Fruit fly (Drosophila melanogaster) whole organism, embryonic: ENCODE data around the gene CG14511.

Experiments used
- Atf6 ChIP-seq: fragments of 200-800 bp; sonication (Bioruptor generic); IDR thresholded peaks from 2 replicates; pipeline ENCODE4 v1.3.6; 2022; ENCODE audit warnings: missing biosample characterization, missing genetic modification characterization
- B-H2 ChIP-seq: fragments of 200-800 bp; sonication (Bioruptor generic); optimal IDR thresholded peaks from 2 replicates; lab custom pipeline; 2018; ENCODE audit warnings: missing biosample characterization, mild to moderate bottlenecking, missing genetic modification characterization
- CG11560 ChIP-seq: fragments of 200-800 bp; sonication (Bioruptor generic); IDR thresholded peaks from 3 replicates; pipeline ENCODE4 v1.3.6; 2022; ENCODE audit warnings: missing biosample characterization, missing genetic modification characterization
- CG12155 ChIP-seq: fragments of 200-800 bp; sonication (Bioruptor generic); optimal IDR thresholded peaks from 3 replicates; lab custom pipeline; 2016; ENCODE audit warnings: missing biosample characterization, missing genetic modification characterization
- CG1233 ChIP-seq: fragments of 200-800 bp; sonication (Bioruptor generic); optimal IDR thresholded peaks from 4 replicates; lab custom pipeline; 2018; ENCODE audit warnings: missing biosample characterization, mild to moderate bottlenecking, missing genetic modification characterization
- CG17328 ChIP-seq: fragments of 200-800 bp; sonication (Bioruptor generic); IDR thresholded peaks from 2 replicates; pipeline ENCODE4 v1.3.6; 2022; ENCODE audit warnings: missing biosample characterization, missing genetic modification characterization
- CG17361 ChIP-seq: fragments of 200-800 bp; sonication (Bioruptor generic); IDR thresholded peaks from 3 replicates; pipeline ENCODE4 v1.3.6; 2022; ENCODE audit warnings: missing biosample characterization, missing genetic modification characterization
- CG17802 ChIP-seq: fragments of 200-800 bp; sonication (Bioruptor generic); optimal IDR thresholded peaks from 2 replicates; lab custom pipeline; 2018; ENCODE audit warnings: missing biosample characterization, mild to moderate bottlenecking, missing genetic modification characterization, moderate library complexity
- CG18262 ChIP-seq: fragments of 200-800 bp; optimal IDR thresholded peaks from 3 replicates; lab custom pipeline; 2019; ENCODE audit warnings: missing biosample characterization, mild to moderate bottlenecking, missing genetic modification characterization, moderate library complexity
- CG2202 ChIP-seq: fragments of 200-800 bp; sonication (Bioruptor generic); optimal IDR thresholded peaks from 2 replicates; lab custom pipeline; 2018; ENCODE audit warnings: missing biosample characterization, mild to moderate bottlenecking, missing genetic modification characterization
- CG31441 ChIP-seq: fragments of 200-800 bp; sonication (Bioruptor generic); IDR thresholded peaks from 2 replicates; pipeline ENCODE4 v1.3.6; 2022; ENCODE audit warnings: missing biosample characterization, missing genetic modification characterization
- CG33213 ChIP-seq: fragments of 200-800 bp; sonication (Bioruptor generic); optimal IDR thresholded peaks from 3 replicates; lab custom pipeline; 2016; ENCODE audit warnings: missing biosample characterization, missing genetic modification characterization
- CG34422 ChIP-seq: fragments of 200-800 bp; sonication (Bioruptor generic); IDR thresholded peaks from 3 replicates; pipeline ENCODE4 v1.3.6; 2022; ENCODE audit warnings: missing biosample characterization, missing genetic modification characterization
- CG3838 ChIP-seq: fragments of 200-800 bp; sonication (Bioruptor generic); optimal IDR thresholded peaks from 3 replicates; lab custom pipeline; 2016; ENCODE audit warnings: missing biosample characterization, missing genetic modification characterization
- CG4730 ChIP-seq: fragments of 200-800 bp; sonication (Bioruptor generic); IDR thresholded peaks from 2 replicates; pipeline ENCODE4 v1.3.6; 2022; ENCODE audit warnings: missing biosample characterization, missing genetic modification characterization
- CG5180 ChIP-seq: fragments of 200-800 bp; sonication (Bioruptor generic); optimal IDR thresholded peaks from 3 replicates; lab custom pipeline; 2017; ENCODE audit warnings: missing biosample characterization, missing genetic modification characterization, mild to moderate bottlenecking, moderate library complexity, missing genetic modification reagents
- CG5953 ChIP-seq: fragments of 200-800 bp; sonication (Bioruptor generic); IDR thresholded peaks from 2 replicates; pipeline ENCODE4 v1.3.6; 2022; ENCODE audit warnings: missing biosample characterization, missing genetic modification characterization
- CG8944 ChIP-seq: fragments of 200-800 bp; sonication (Bioruptor generic); optimal IDR thresholded peaks from 3 replicates; lab custom pipeline; 2016; ENCODE audit warnings: missing biosample characterization, missing genetic modification characterization
- CG9876 ChIP-seq: fragments of 200-800 bp; sonication (Bioruptor generic); optimal IDR thresholded peaks from 2 replicates; lab custom pipeline; 2016; ENCODE audit warnings: missing biosample characterization, missing genetic modification characterization
- CHES-1-like ChIP-seq: fragments of 200-800 bp; sonication (Bioruptor generic); optimal IDR thresholded peaks from 2 replicates; lab custom pipeline; 2016; ENCODE audit warnings: missing biosample characterization, missing genetic modification characterization
- Chrac-16 ChIP-seq: fragments of 200-800 bp; sonication (Bioruptor generic); optimal IDR thresholded peaks from 3 replicates; lab custom pipeline; 2016; ENCODE audit warnings: missing biosample characterization, missing genetic modification characterization
- Dek ChIP-seq: fragments of 200-800 bp; sonication (Bioruptor generic); optimal IDR thresholded peaks from 3 replicates; lab custom pipeline; 2019; ENCODE audit warnings: missing biosample characterization, mild to moderate bottlenecking, missing genetic modification characterization, moderate library complexity
- E2f2 ChIP-seq: fragments of 200-800 bp; sonication (Bioruptor generic); IDR thresholded peaks from 2 replicates; pipeline ENCODE4 v1.3.6; 2022; ENCODE audit warnings: missing biosample characterization, missing genetic modification characterization
- Eip74EF ChIP-seq, 2 experiments: fragments of 200-800 bp in 1 of 2; fragments of >200 bp in 1 of 2; sonication (Bioruptor generic) in 1 of 2; optimal IDR thresholded peaks; 2 replicates each; lab custom pipeline; 2017 to 2019; ENCODE audit warnings: missing biosample characterization in 2 of 2, missing genetic modification characterization in 2 of 2, mild to moderate bottlenecking in 1 of 2, moderate library complexity in 1 of 2
- HLH3B ChIP-seq: fragments of 200-800 bp; sonication (Bioruptor generic); IDR thresholded peaks from 2 replicates; pipeline ENCODE4 v1.3.6; 2022; ENCODE audit warnings: missing biosample characterization, missing genetic modification characterization
- HmgD ChIP-seq: fragments of 200-800 bp; sonication (Bioruptor generic); optimal IDR thresholded peaks from 3 replicates; lab custom pipeline; 2016; ENCODE audit warnings: missing biosample characterization, missing genetic modification characterization
- Med ChIP-seq: fragments of 200-800 bp; sonication (Bioruptor generic); peaks from one replicate; lab custom pipeline; 2016; ENCODE audit warnings: missing biosample characterization, missing genetic modification characterization, mild to moderate bottlenecking, inconsistent platforms, moderate library complexity
- Myb ChIP-seq: fragments of 200-800 bp; sonication (Bioruptor generic); optimal IDR thresholded peaks from 2 replicates; lab custom pipeline; 2016; ENCODE audit warnings: missing biosample characterization, missing genetic modification characterization
- Nf-YB ChIP-seq: fragments of 200-800 bp; sonication (Bioruptor generic); optimal IDR thresholded peaks from 3 replicates; lab custom pipeline; 2019; ENCODE audit warnings: missing biosample characterization, mild to moderate bottlenecking, missing genetic modification characterization, moderate library complexity
- Opbp ChIP-seq: fragments of 200-800 bp; sonication (Bioruptor generic); IDR thresholded peaks from 3 replicates; pipeline ENCODE4 v1.3.6; 2022; ENCODE audit warnings: missing biosample characterization, missing genetic modification characterization; ENCODE audit not compliant: partially characterized antibody
- Pdp1 ChIP-seq, 2 experiments: fragments of 200-800 bp; sonication (Bioruptor generic); optimal IDR thresholded peaks; 3 replicates each; lab custom pipeline; 2016; ENCODE audit warnings: missing biosample characterization in 2 of 2, missing genetic modification characterization in 2 of 2, mild to moderate bottlenecking in 1 of 2, moderate library complexity in 1 of 2
- Scr ChIP-seq: fragments of 200-800 bp; sonication (Bioruptor generic); IDR thresholded peaks from 2 replicates; pipeline ENCODE4 v1.3.6; 2022; ENCODE audit warnings: missing biosample characterization, missing genetic modification characterization; ENCODE audit not compliant: partially characterized antibody
- YL-1 ChIP-seq: fragments of 200-800 bp; sonication (Bioruptor generic); optimal IDR thresholded peaks from 3 replicates; lab custom pipeline; 2017; ENCODE audit warnings: missing biosample characterization, mild to moderate bottlenecking, missing genetic modification characterization
- amos ChIP-seq: fragments of 200-800 bp; sonication (Bioruptor generic); IDR thresholded peaks from 2 replicates; pipeline ENCODE4 v1.3.6; 2022; ENCODE audit warnings: missing biosample characterization, missing genetic modification characterization; ENCODE audit not compliant: partially characterized antibody
- chinmo ChIP-seq: fragments of 200-800 bp; sonication (Bioruptor generic); IDR thresholded peaks from 4 replicates; pipeline ENCODE4 v1.3.6; 2022; ENCODE audit warnings: missing biosample characterization, missing genetic modification characterization; ENCODE audit not compliant: partially characterized antibody
- dan ChIP-seq: fragments of 200-800 bp; sonication (Bioruptor generic); IDR thresholded peaks from 2 replicates; pipeline ENCODE4 v1.3.6; 2022; ENCODE audit warnings: missing biosample characterization, missing genetic modification characterization
- en ChIP-seq: fragments of 200-800 bp; sonication (Bioruptor generic); optimal IDR thresholded peaks from 2 replicates; lab custom pipeline; 2016; ENCODE audit warnings: missing biosample characterization, missing genetic modification characterization
- eve ChIP-seq, 2 experiments: fragments of >200 bp; optimal IDR thresholded peaks; 2 replicates each; lab custom pipeline; 2017; ENCODE audit warnings: missing biosample characterization in 2 of 2, missing genetic modification characterization in 2 of 2
- gcm ChIP-seq: fragments of 200-800 bp; sonication (Bioruptor generic); optimal IDR thresholded peaks from 2 replicates; lab custom pipeline; 2019; ENCODE audit warnings: missing biosample characterization, mild to moderate bottlenecking, missing genetic modification characterization, moderate library complexity
- gcm2 ChIP-seq: fragments of 200-800 bp; sonication (Bioruptor generic); optimal IDR thresholded peaks from 2 replicates; lab custom pipeline; 2016; ENCODE audit warnings: missing biosample characterization, missing genetic modification characterization
- grau ChIP-seq: fragments of 200-800 bp; optimal IDR thresholded peaks from 3 replicates; lab custom pipeline; 2019; ENCODE audit warnings: missing biosample characterization, mild to moderate bottlenecking, missing genetic modification characterization, moderate library complexity
- p53 ChIP-seq: fragments of 200-800 bp; sonication (Bioruptor generic); optimal IDR thresholded peaks from 2 replicates; lab custom pipeline; 2016; ENCODE audit warnings: missing biosample characterization, missing genetic modification characterization
- prd ChIP-seq, 3 experiments: fragments of >200 bp in 2 of 3; fragments of 200-800 bp in 1 of 3; sonication (Bioruptor generic) in 1 of 3; optimal IDR thresholded peaks in 2 of 3; IDR thresholded peaks in 1 of 3; 2 replicates in 2 of 3; 3 replicates in 1 of 3; pipeline versions ENCODE4 v1.3.6 to Lab custom; 2017 to 2022; ENCODE audit warnings: missing biosample characterization in 1 of 3, missing genetic modification characterization in 1 of 3
- repo ChIP-seq: fragments of 200-800 bp; sonication (Bioruptor generic); optimal IDR thresholded peaks from 2 replicates; lab custom pipeline; 2016; ENCODE audit warnings: missing biosample characterization, missing genetic modification characterization
- sob ChIP-seq: fragments of 200-800 bp; sonication (Bioruptor generic); IDR thresholded peaks from 2 replicates; pipeline ENCODE4 v1.3.6; 2022; ENCODE audit warnings: missing biosample characterization, missing genetic modification characterization
- stwl ChIP-seq: fragments of 200-800 bp; sonication (Bioruptor generic); optimal IDR thresholded peaks from 3 replicates; lab custom pipeline; 2018; ENCODE audit warnings: missing biosample characterization, mild to moderate bottlenecking, missing genetic modification characterization, moderate library complexity
- trem ChIP-seq: fragments of 200-800 bp; optimal IDR thresholded peaks from 3 replicates; lab custom pipeline; 2019; ENCODE audit warnings: missing biosample characterization, mild to moderate bottlenecking, missing genetic modification characterization, moderate library complexity
- ttk ChIP-seq: fragments of 200-800 bp; sonication (Bioruptor generic); IDR thresholded peaks from 2 replicates; pipeline ENCODE4 v2.1.2; 2022; ENCODE audit warnings: missing biosample characterization, missing genetic modification characterization
- vvl ChIP-seq: fragments of 200-800 bp; sonication (Bioruptor generic); IDR thresholded peaks from 2 replicates; pipeline ENCODE4 v1.3.6; 2022; ENCODE audit warnings: missing biosample characterization, missing genetic modification characterization
- zfh2 ChIP-seq: fragments of 200-800 bp; sonication (Bioruptor generic); optimal IDR thresholded peaks from 2 replicates; lab custom pipeline; 2016; ENCODE audit warnings: missing biosample characterization, missing genetic modification characterization

The CG14511 gene

DNA sequence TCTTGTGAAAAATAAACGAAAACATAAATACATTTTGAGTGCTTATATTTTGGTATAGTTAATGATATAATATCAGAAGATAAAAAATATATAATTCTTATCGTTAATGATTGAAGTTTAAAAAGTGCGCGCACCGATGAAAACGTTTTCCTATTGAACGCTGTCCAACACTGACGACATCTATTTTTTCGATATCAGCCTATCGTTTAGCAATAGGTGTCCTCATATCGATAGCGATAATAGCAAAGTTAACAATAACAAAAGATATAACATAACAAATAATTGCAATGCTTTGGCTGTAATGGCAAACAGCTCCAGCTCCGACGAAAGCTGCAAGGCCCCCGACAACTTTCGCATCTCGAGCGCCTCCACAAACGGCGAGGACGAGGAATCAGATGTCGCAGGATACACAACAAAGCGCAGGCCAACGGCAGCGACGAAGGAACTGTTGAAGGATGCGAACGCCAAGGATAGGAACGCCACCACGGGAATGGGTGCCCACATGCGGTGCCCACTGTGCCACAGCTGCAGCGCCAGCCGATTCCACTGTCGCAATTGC, 30.4 kb downstream of the CG14511 start, which contains the start of gene Atg14 (continued):
- peak; percentile 86 for TF ChIP-seq B-H2 (GFP tag; lab: Kevin White, UChicago)
- TF ChIP-seq trem (tag; lab: Kevin White, UChicago) = peak; percentile 83
- TF ChIP-seq E2f2 = peak; percentile 98
- no peak for TF ChIP-seq Eip74EF (GFP tag; optimal IDR thresholded peaks at IDR 0.05; lab: Kevin White, UChicago)
- TF ChIP-seq ttk (GFP tag; lab: Robert Waterston, UW) = no peak
- TF ChIP-seq gcm (GFP tag; lab: Kevin White, UChicago) = peak; percentile 4
- peak; percentile 81 for TF ChIP-seq YL-1 (GFP tag; lab: Kevin White, UChicago)
- no peak for TF ChIP-seq CG17328 (GFP tag; lab: Robert Waterston, UW)
- TF ChIP-seq chinmo = peak; percentile 90
- peak; percentile 19 for TF ChIP-seq repo (GFP tag; lab: Kevin White, UChicago)
- peak; percentile 35 for TF ChIP-seq grau (tag; lab: Kevin White, UChicago)
- TF ChIP-seq HLH3B (GFP tag; lab: Robert Waterston, UW) = no peak
- TF ChIP-seq CG5953 (GFP tag; lab: Robert Waterston, UW) = no peak
- TF ChIP-seq Atf6 (GFP tag; lab: Robert Waterston, UW) = no peak
- no peak for TF ChIP-seq HmgD
- TF ChIP-seq en = no peak
- TF ChIP-seq CG3838 (GFP tag; lab: Kevin White, UChicago) = no peak
- TF ChIP-seq CG17361 (GFP tag; lab: Robert Waterston, UW) = 0 out of 3 replicates have a peak, but pooled peaks have one; percentile 16
- no peak for TF ChIP-seq CG31441 (GFP tag; lab: Robert Waterston, UW)
- TF ChIP-seq CG34422 = no peak; the same call in 2 of the 3 replicates
- peak; percentile 65 for TF ChIP-seq sob (GFP tag; lab: Robert Waterston, UW)
- no peak for TF ChIP-seq dan (GFP tag; lab: Robert Waterston, UW)
- TF ChIP-seq Myb (GFP tag; lab: Kevin White, UChicago) = peak; percentile 1
- TF ChIP-seq zfh2 (GFP tag; lab: Kevin White, UChicago) = no peak
- TF ChIP-seq CG5180 (GFP tag; lab: Kevin White, UChicago) = no peak
- TF ChIP-seq Chrac-16 (GFP tag; lab: Kevin White, UChicago) = no peak
- no peak for TF ChIP-seq gcm2 (GFP tag; lab: Kevin White, UChicago)
- peak; percentile 5 for TF ChIP-seq CG18262 (tag; lab: Kevin White, UChicago)
- no peak for TF ChIP-seq CG4730 (GFP tag; lab: Robert Waterston, UW)
- TF ChIP-seq CG8944 (GFP tag; lab: Kevin White, UChicago) = no peak
- no peak for TF ChIP-seq CG11560 (tag; lab: Robert Waterston, UW)
- TF ChIP-seq CG33213 = no peak
- TF ChIP-seq prd (optimal IDR thresholded peaks at IDR 0.05; lab: Kevin White, UChicago) = no peak
- TF ChIP-seq prd (GFP tag; IDR thresholded peaks at IDR 0.05; lab: Robert Waterston, UW) = 0 out of 3 replicates have a peak, but pooled peaks have one; percentile 13
- peak; percentile 92 for TF ChIP-seq amos
- no peak for TF ChIP-seq Nf-YB (GFP tag; lab: Kevin White, UChicago)
- peak; percentile 75 for TF ChIP-seq stwl
- peak; percentile 18 for TF ChIP-seq CG12155 (GFP tag; lab: Kevin White, UChicago)
- TF ChIP-seq Med = peak; percentile 87
- no peak for TF ChIP-seq eve (GFP tag; optimal IDR thresholded peaks at IDR 0.05; lab: Kevin White, UChicago)
- TF ChIP-seq CG17802 = no peak
- TF ChIP-seq vvl = peak; percentile 43; the same call in 1 of the 2 replicates
- peak; percentile 96 for TF ChIP-seq Opbp (GFP tag; lab: Robert Waterston, UW)
- no peak for TF ChIP-seq CG1233 (GFP tag; lab: Kevin White, UChicago)
- no peak for TF ChIP-seq CG9876 (GFP tag; lab: Kevin White, UChicago)
- no peak for TF ChIP-seq CG2202 (tag; lab: Kevin White, UChicago)
- peak; percentile 90 for TF ChIP-seq Scr
- peak; percentile 8 for TF ChIP-seq Dek (tag; lab: Kevin White, UChicago)
- TF ChIP-seq Pdp1 (GFP tag; optimal IDR thresholded peaks at IDR 0.05; lab: Kevin White, UChicago) = peak in 1 of 2 experiments; percentile 52
- peak; percentile 4 for TF ChIP-seq CHES-1-like (GFP tag; lab: Kevin White, UChicago)
- no peak for TF ChIP-seq p53
